Worm (Caenorhabditis elegans) whole organism, L4 larva: ENCODE data around the gene C30F2.5.

ENCODE experiments used
- T20F7.1 ChIP-seq: fragments of 200-800 bp; sonication (Bioruptor generic); optimal IDR thresholded peaks from 2 replicates; lab custom pipeline; 2018; ENCODE audit warnings: mild to moderate bottlenecking, missing genetic modification characterization, missing compliant biosample characterization
- Y48G9A.11 ChIP-seq: fragments of 200-800 bp; sonication (Bioruptor generic); IDR thresholded peaks from 2 replicates; pipeline ENCODE4 v1.3.6; 2022; ENCODE audit warnings: missing genetic modification reagents, missing genetic modification characterization, missing compliant biosample characterization
- aha-1 ChIP-seq: fragments of 150-350 bp; peaks from one replicate; lab custom pipeline; 2014; ENCODE audit warnings: missing biosample characterization, missing genetic modification characterization
- ceh-20 ChIP-seq: fragments of 200-800 bp; sonication (Bioruptor generic); IDR thresholded peaks from 2 replicates; pipeline ENCODE4 v1.3.6; 2022; ENCODE audit warnings: missing genetic modification reagents, missing genetic modification characterization, missing compliant biosample characterization
- ceh-28 ChIP-seq: fragments of 150-350 bp; optimal IDR thresholded peaks from 2 replicates; lab custom pipeline; 2014; ENCODE audit warnings: missing biosample characterization, missing genetic modification reagents, missing genetic modification characterization
- ceh-44 ChIP-seq: fragments of 200-800 bp; sonication (Bioruptor generic); IDR thresholded peaks from 2 replicates; pipeline ENCODE4 v1.3.6; 2022; ENCODE audit warnings: missing genetic modification reagents, missing genetic modification characterization, missing compliant biosample characterization
- ctbp-1 ChIP-seq: fragments of 200-800 bp; sonication (Bioruptor generic); IDR thresholded peaks from 2 replicates; pipeline ENCODE4 v1.3.6; 2022; ENCODE audit warnings: missing genetic modification reagents, missing genetic modification characterization, missing compliant biosample characterization
- dmd-6 ChIP-seq: fragments of 200-800 bp; sonication (Bioruptor generic); IDR thresholded peaks from 2 replicates; pipeline ENCODE4 v1.3.6; 2022; ENCODE audit warnings: missing genetic modification reagents, missing genetic modification characterization, missing compliant biosample characterization
- dmd-8 ChIP-seq: fragments of 200-800 bp; sonication (Bioruptor generic); IDR thresholded peaks from 2 replicates; pipeline ENCODE4 v1.3.6; 2022; ENCODE audit warnings: missing genetic modification characterization, missing compliant biosample characterization
- dpl-1 ChIP-seq: fragments of 150-350 bp; optimal IDR thresholded peaks from 2 replicates; lab custom pipeline; 2014; ENCODE audit warnings: missing biosample characterization, missing genetic modification reagents, missing genetic modification characterization
- dve-1 ChIP-seq: sonication (generic microtip); optimal IDR thresholded peaks from 2 replicates; lab custom pipeline; 2017; ENCODE audit warnings: antibody characterized with exemption, mild to moderate bottlenecking, missing genetic modification characterization, missing compliant biosample characterization; ENCODE audit not compliant: insufficient read depth
- egl-43 ChIP-seq: fragments of 200-800 bp; sonication (Bioruptor generic); IDR thresholded peaks from 2 replicates; pipeline ENCODE4 v1.3.6; 2022; ENCODE audit warnings: missing genetic modification reagents, missing genetic modification characterization, missing compliant biosample characterization
- fkh-10 ChIP-seq: fragments of 150-350 bp; optimal IDR thresholded peaks from 2 replicates; lab custom pipeline; 2014; ENCODE audit warnings: missing biosample characterization, missing genetic modification reagents, missing genetic modification characterization
- gei-8 ChIP-seq: fragments of 200-800 bp; sonication (Bioruptor generic); optimal IDR thresholded peaks from 2 replicates; lab custom pipeline; 2018; ENCODE audit warnings: mild to moderate bottlenecking, missing genetic modification characterization, missing compliant biosample characterization
- hif-1 ChIP-seq, 2 experiments: sonication (generic microtip); optimal IDR thresholded peaks; 2 replicates each; lab custom pipeline; 2016 to 2017; ENCODE audit warnings: missing compliant biosample characterization in 2 of 2, missing genetic modification characterization in 2 of 2, missing genetic modification reagents in 2 of 2, missing genotype in 2 of 2, mild to moderate bottlenecking in 1 of 2
- hlh-11 ChIP-seq: fragments of 200-800 bp; sonication (Bioruptor generic); optimal IDR thresholded peaks from 2 replicates; lab custom pipeline; 2018; ENCODE audit warnings: mild to moderate bottlenecking, missing genetic modification characterization, missing compliant biosample characterization
- lin-1 ChIP-seq: fragments of 200-800 bp; sonication (Bioruptor generic); IDR thresholded peaks from 2 replicates; pipeline ENCODE4 v1.3.6; 2022; ENCODE audit warnings: missing genetic modification reagents, missing genetic modification characterization, missing compliant biosample characterization
- lin-15B ChIP-seq: fragments of 150-350 bp; sonication (generic microtip); optimal IDR thresholded peaks from 3 replicates; lab custom pipeline; 2014; ENCODE audit warnings: missing biosample characterization, missing genetic modification characterization
- lin-38 ChIP-seq: fragments of 200-800 bp; sonication (Bioruptor generic); IDR thresholded peaks from 2 replicates; pipeline ENCODE4 v1.3.6; 2022; ENCODE audit warnings: missing genetic modification reagents, missing genetic modification characterization, missing compliant biosample characterization
- lin-39 ChIP-seq: fragments of 150-350 bp; optimal IDR thresholded peaks from 2 replicates; lab custom pipeline; 2014; ENCODE audit warnings: missing biosample characterization, missing genetic modification reagents, missing genetic modification characterization
- madf-9 ChIP-seq: fragments of 200-800 bp; sonication (Bioruptor generic); conservative IDR thresholded peaks from 2 replicates; pipeline ENCODE4 v1.3.6; 2022; ENCODE audit warnings: missing genetic modification reagents, missing genetic modification characterization, missing compliant biosample characterization
- mep-1 ChIP-seq: fragments of 150-350 bp; sonication (generic microtip); optimal IDR thresholded peaks from 3 replicates; lab custom pipeline; 2014; ENCODE audit warnings: missing biosample characterization, missing genetic modification characterization
- mxl-3 ChIP-seq: fragments of 200-800 bp; sonication (Bioruptor generic); optimal IDR thresholded peaks from 2 replicates; lab custom pipeline; 2018; ENCODE audit warnings: mild to moderate bottlenecking, missing genetic modification characterization, missing compliant biosample characterization
- nhr-11 ChIP-seq: fragments of 150-350 bp; optimal IDR thresholded peaks from 2 replicates; lab custom pipeline; 2014; ENCODE audit warnings: missing biosample characterization, missing genetic modification characterization
- nhr-237 ChIP-seq: sonication (generic microtip); optimal IDR thresholded peaks from 2 replicates; lab custom pipeline; 2017; ENCODE audit warnings: missing biosample characterization, missing genetic modification characterization
- nhr-28 ChIP-seq: fragments of 150-350 bp; optimal IDR thresholded peaks from 2 replicates; lab custom pipeline; 2014; ENCODE audit warnings: missing biosample characterization, missing genetic modification characterization
- nhr-41 ChIP-seq: fragments of 200-800 bp; sonication (Bioruptor generic); IDR thresholded peaks from 2 replicates; pipeline ENCODE4 v1.3.6; 2022; ENCODE audit warnings: missing genetic modification reagents, missing genetic modification characterization, missing compliant biosample characterization
- nhr-77 ChIP-seq: fragments of 150-350 bp; optimal IDR thresholded peaks from 2 replicates; lab custom pipeline; 2014; ENCODE audit warnings: missing biosample characterization, missing genetic modification characterization
- php-3 ChIP-seq: fragments of 200-800 bp; sonication (Bioruptor generic); IDR thresholded peaks from 2 replicates; pipeline ENCODE4 v1.3.6; 2022; ENCODE audit warnings: missing genetic modification reagents, missing genetic modification characterization, missing compliant biosample characterization
- rbr-2 ChIP-seq: sonication (generic microtip); optimal IDR thresholded peaks from 2 replicates; lab custom pipeline; 2016; ENCODE audit warnings: missing genotype, missing genetic modification characterization, missing compliant biosample characterization
- saeg-2 ChIP-seq: fragments of 200-800 bp; sonication (Bioruptor generic); IDR thresholded peaks from 2 replicates; pipeline ENCODE4 v1.3.6; 2022; ENCODE audit warnings: missing genetic modification reagents, missing genetic modification characterization, missing compliant biosample characterization
- snpc-4 ChIP-seq: fragments of 150-350 bp; optimal IDR thresholded peaks from 2 replicates; lab custom pipeline; 2014; ENCODE audit warnings: missing biosample characterization, missing genetic modification characterization
- spr-3 ChIP-seq: fragments of 200-800 bp; sonication (Bioruptor generic); optimal IDR thresholded peaks from 2 replicates; lab custom pipeline; 2018; ENCODE audit warnings: mild to moderate bottlenecking, missing genetic modification characterization, missing compliant biosample characterization
- unc-130 ChIP-seq: sonication (generic microtip); optimal IDR thresholded peaks from 2 replicates; lab custom pipeline; 2016; ENCODE audit warnings: missing genetic modification reagents, missing genetic modification characterization, missing compliant biosample characterization
- vab-7 ChIP-seq: fragments of 200-800 bp; sonication (Bioruptor generic); IDR thresholded peaks from 2 replicates; pipeline ENCODE4 v1.3.6; 2022; ENCODE audit warnings: missing genetic modification reagents, missing genetic modification characterization, missing compliant biosample characterization
- zag-1 ChIP-seq: fragments of 150-350 bp; optimal IDR thresholded peaks from 2 replicates; lab custom pipeline; 2014; ENCODE audit warnings: missing biosample characterization, missing genetic modification characterization
- zfp-3 ChIP-seq: fragments of 200-800 bp; sonication (Bioruptor generic); conservative IDR thresholded peaks from 2 replicates; pipeline ENCODE4 v1.3.6; 2022; ENCODE audit warnings: missing genetic modification reagents, missing genetic modification characterization, missing compliant biosample characterization
- ztf-7 ChIP-seq: fragments of 150-350 bp; optimal IDR thresholded peaks from 2 replicates; lab custom pipeline; 2014; ENCODE audit warnings: missing biosample characterization, missing genetic modification characterization

C30F2.5 gene

ce11 chrX:16091166-16091565 lies 3.3 kb upstream of the C30F2.5 start:
- TF ChIP-seq T20F7.1 (GFP tag; lab: Kevin White, UChicago): no peak
- no peak for TF ChIP-seq mxl-3 (GFP tag; lab: Kevin White, UChicago)
- no peak for TF ChIP-seq ceh-20 (GFP tag; lab: Robert Waterston, UW)
- TF ChIP-seq php-3 (GFP tag; lab: Robert Waterston, UW): 0 out of 2 replicates have a peak, but pooled peaks have one; percentile 18
- 0 out of 2 replicates have a peak, but pooled peaks have one; percentile 14 for TF ChIP-seq saeg-2 (GFP tag; lab: Robert Waterston, UW)
- TF ChIP-seq nhr-41 (GFP tag; lab: Robert Waterston, UW): 0 out of 2 replicates have a peak, but pooled peaks have one; percentile 23
- peak; percentile 1 for TF ChIP-seq snpc-4 (tag; lab: Kevin White, UChicago)
- TF ChIP-seq unc-130: no peak
- no peak for TF ChIP-seq dpl-1 (GFP tag; lab: Kevin White, UChicago)
- TF ChIP-seq hlh-11: peak; percentile 35
- TF ChIP-seq, all 104 proteins: peak for 5

ce11 chrX:16098104-16098638 lies 3.7 kb downstream of the C30F2.5 start:
- TF ChIP-seq dmd-8 (GFP tag; lab: Robert Waterston, UW) (no peak), hif-1 (tag; optimal IDR thresholded peaks at IDR 0.05; lab: Kevin White, UChicago) (peak in 1 of 2 experiments; percentile 11), vab-7 (no peak), ctbp-1 (GFP tag; lab: Robert Waterston, UW) (no peak), lin-15B (tag; lab: Kevin White, UChicago) (no peak), nhr-11 (tag; lab: Kevin White, UChicago) (peak; percentile 55), lin-38 (GFP tag; lab: Robert Waterston, UW) (no peak), nhr-237 (no peak), ztf-7 (tag; lab: Kevin White, UChicago) (no peak), Y48G9A.11 (GFP tag; lab: Robert Waterston, UW) (no peak), zag-1 (tag; lab: Kevin White, UChicago) (no peak), lin-39 (tag; lab: Kevin White, UChicago) (no peak), aha-1 (peak; percentile 77), dmd-6 (GFP tag; lab: Robert Waterston, UW) (0 out of 2 replicates have a peak, but pooled peaks have one; percentile 12), hlh-11 (peak; percentile 39), lin-1 (no peak), spr-3 (no peak), ceh-44 (GFP tag; lab: Robert Waterston, UW) (no peak), fkh-10 (GFP tag; lab: Kevin White, UChicago) (no peak), madf-9 (GFP tag; lab: Robert Waterston, UW) (no peak), ceh-28 (no peak), rbr-2 (tag; lab: Kevin White, UChicago) (no peak), zfp-3 (GFP tag; lab: Robert Waterston, UW) (no peak), nhr-28 (tag; lab: Kevin White, UChicago) (peak; percentile 24), nhr-77 (tag; lab: Kevin White, UChicago) (no peak)

- TF ChIP-seq mep-1 (tag; lab: Kevin White, UChicago) (no peak), vab-7 (no peak), dve-1 (tag; lab: Kevin White, UChicago) (no peak), gei-8 (GFP tag; lab: Kevin White, UChicago) (no peak), egl-43 (GFP tag; lab: Robert Waterston, UW) (0 out of 2 replicates have a peak, but pooled peaks have one; percentile 27), lin-1 (no peak)
These were observed 4.8 kb downstream of the C30F2.5 start for ce11 chrX:16099251-16099650.
